Worm (Caenorhabditis elegans): ENCODE measurements around the gene mat-2.

- TF ChIP-seq lin-39 (tag; optimal IDR thresholded peaks at IDR 0.05) (no peak), zag-1 (tag; optimal IDR thresholded peaks at IDR 0.05) (no peak), ceh-16 (tag; optimal IDR thresholded peaks at IDR 0.05) (no peak), nhr-12 (tag; optimal IDR thresholded peaks at IDR 0.05) (no peak), alr-1 (tag; optimal IDR thresholded peaks at IDR 0.05) (no peak), R02D3.7 (tag; optimal IDR thresholded peaks at IDR 0.05) (no peak), elt-1 (tag; optimal IDR thresholded peaks at IDR 0.05) (no peak), aly-2 (tag; optimal IDR thresholded peaks at IDR 0.05) (no peak), snpc-4 (tag; optimal IDR thresholded peaks at IDR 0.05) (no peak)
Observed at ce11 chrII:11072565-11072964, 40.0 kb upstream of the mat-2 start.
